Worm (Caenorhabditis elegans) whole organism, early embryonic: Measurements from ENCODE around the gene daf-36.

Experiments
- ceh-36 ChIP-seq: sonication (generic microtip); optimal IDR thresholded peaks from 2 replicates; lab custom pipeline; 2016; ENCODE audit warnings: missing genetic modification characterization, inconsistent platforms, missing compliant biosample characterization
- flt-1 ChIP-seq: fragments of 200-800 bp; sonication (Bioruptor generic); IDR thresholded peaks from 2 replicates; pipeline ENCODE4 v1.3.6; 2022; ENCODE audit warnings: missing genetic modification characterization, missing compliant biosample characterization

- no peak for TF ChIP-seq ceh-36 (tag; lab: Kevin White, UChicago)
- no peak for TF ChIP-seq flt-1 (GFP tag; lab: Robert Waterston, UW)
These were observed 4.2 kb downstream of the daf-36 start, which contains the start of the genes fipr-5 and fipr-9 for ce11 chrV:10221317-10221716.
